Fruit fly (Drosophila melanogaster): ENCODE data around the gene CG17917.

dm6 chr3R:6381784-6382183 lies 40.0 kb downstream of the CG17917 start:
- TF ChIP-seq CTCF (optimal IDR thresholded peaks at IDR 0.05): no peak
- no peak for TF ChIP-seq CG8478 (optimal IDR thresholded peaks at IDR 0.05)
